Fruit fly (Drosophila melanogaster): Measurements from ENCODE around the gene CG42680.

The CG42680 gene

dm6 chr2L:14622182-14622581, 34.1 kb upstream of the CG42680 start (continued):
- TF ChIP-seq Abd-B (GFP tag; optimal IDR thresholded peaks at IDR 0.05) (peak; percentile 39), dpn (GFP tag; optimal IDR thresholded peaks at IDR 0.05) (peak; percentile 41 to 43), Nf-YC (tag; optimal IDR thresholded peaks at IDR 0.05) (no peak), CG33557 (GFP tag; optimal IDR thresholded peaks at IDR 0.05) (peak; percentile 61), phol (tag; optimal IDR thresholded peaks at IDR 0.05) (peak; percentile 65), pnt (GFP tag; optimal IDR thresholded peaks at IDR 0.05) (peak; percentile 62), CG12744 (GFP tag; optimal IDR thresholded peaks at IDR 0.05) (no peak), lov (optimal IDR thresholded peaks at IDR 0.05) (no peak), lov (GFP tag; IDR thresholded peaks at IDR 0.05) (no peak), gem (tag; optimal IDR thresholded peaks at IDR 0.05) (peak; percentile 69), CG4707 (GFP tag; optimal IDR thresholded peaks at IDR 0.05) (no peak), tio (GFP tag; optimal IDR thresholded peaks at IDR 0.05) (peak; percentile 25), CG7556 (GFP tag; optimal IDR thresholded peaks at IDR 0.05) (peak; percentile 12), dmrt11E (tag; optimal IDR thresholded peaks at IDR 0.05) (peak; percentile 80), CG3281 (GFP tag; optimal IDR thresholded peaks at IDR 0.05) (no peak), Ets97D (GFP tag; optimal IDR thresholded peaks at IDR 0.05) (no peak), grau (tag; optimal IDR thresholded peaks at IDR 0.05) (peak; percentile 5), Jarid2 (GFP tag; optimal IDR thresholded peaks at IDR 0.05) (peak; percentile 7), jumu (GFP tag; optimal IDR thresholded peaks at IDR 0.05) (peak; percentile 60), CG2120 (GFP tag; optimal IDR thresholded peaks at IDR 0.05) (peak; percentile 23), CG1603 (tag; optimal IDR thresholded peaks at IDR 0.05) (peak; percentile 76), nom (GFP tag; optimal IDR thresholded peaks at IDR 0.05) (peak; percentile 91), CG18476 (GFP tag; optimal IDR thresholded peaks at IDR 0.05) (peak; percentile 32), Usf (GFP tag; optimal IDR thresholded peaks at IDR 0.05) (peak; percentile 2), CG10209 (GFP tag; optimal IDR thresholded peaks at IDR 0.05) (peak; percentile 23), HLH3B (GFP tag; IDR thresholded peaks at IDR 0.05) (peak; percentile 56; the same call in 1 of the 2 replicates), lilli (GFP tag; optimal IDR thresholded peaks at IDR 0.05) (peak; percentile 31), Gsc (GFP tag; IDR thresholded peaks at IDR 0.05) (peak; percentile 15; the same call in 1 of the 2 replicates), her (GFP tag; optimal IDR thresholded peaks at IDR 0.05) (peak; percentile 23), Chrac-16 (GFP tag; optimal IDR thresholded peaks at IDR 0.05) (peak; percentile 58), Rfx (GFP tag; IDR thresholded peaks at IDR 0.05) (no peak), Pdp1 (GFP tag; optimal IDR thresholded peaks at IDR 0.05) (peak; percentile 44 to 47), sim (GFP tag; IDR thresholded peaks at IDR 0.05) (0 out of 2 replicates have a peak, but pooled peaks have one; percentile 36), CG2202 (tag; optimal IDR thresholded peaks at IDR 0.05) (peak; percentile 36), ara (GFP tag; IDR thresholded peaks at IDR 0.05) (peak; percentile 70; the same call in 1 of the 2 replicates), pita (GFP tag; optimal IDR thresholded peaks at IDR 0.05) (no peak), CG17802 (tag; optimal IDR thresholded peaks at IDR 0.05) (peak; percentile 18), CG1602 (GFP tag; optimal IDR thresholded peaks at IDR 0.05) (peak; percentile 43), lola (GFP tag; optimal IDR thresholded peaks at IDR 0.05) (peak in 1 of 3 experiments; percentile 57), CG13624 (GFP tag; optimal IDR thresholded peaks at IDR 0.05) (peak; percentile 5), eyg (GFP tag; optimal IDR thresholded peaks at IDR 0.05) (no peak), hth (optimal IDR thresholded peaks at IDR 0.05) (no peak), stc (GFP tag; IDR thresholded peaks at IDR 0.05) (peak; percentile 63), CG9932 (GFP tag; IDR thresholded peaks at IDR 0.05) (no peak), CG8765 (GFP tag; IDR thresholded peaks at IDR 0.05) (peak; percentile 63; the same call in 1 of the 2 replicates), CG10462 (GFP tag; optimal IDR thresholded peaks at IDR 0.05) (no peak), H15 (GFP tag; IDR thresholded peaks at IDR 0.05) (peak; percentile 61; the same call in 2 of the 3 replicates), Six4 (GFP tag; optimal IDR thresholded peaks at IDR 0.05) (peak; percentile 42), CHES-1-like (GFP tag; optimal IDR thresholded peaks at IDR 0.05) (peak; percentile 5), CG14441 (GFP tag; IDR thresholded peaks at IDR 0.05) (peak; percentile 39; the same call in 1 of the 2 replicates), CG31441 (GFP tag; IDR thresholded peaks at IDR 0.05) (peak; percentile 55; the same call in 1 of the 2 replicates)
